Fruit fly (Drosophila melanogaster): Measurements from ENCODE around the gene toc.

toc gene

DNA sequence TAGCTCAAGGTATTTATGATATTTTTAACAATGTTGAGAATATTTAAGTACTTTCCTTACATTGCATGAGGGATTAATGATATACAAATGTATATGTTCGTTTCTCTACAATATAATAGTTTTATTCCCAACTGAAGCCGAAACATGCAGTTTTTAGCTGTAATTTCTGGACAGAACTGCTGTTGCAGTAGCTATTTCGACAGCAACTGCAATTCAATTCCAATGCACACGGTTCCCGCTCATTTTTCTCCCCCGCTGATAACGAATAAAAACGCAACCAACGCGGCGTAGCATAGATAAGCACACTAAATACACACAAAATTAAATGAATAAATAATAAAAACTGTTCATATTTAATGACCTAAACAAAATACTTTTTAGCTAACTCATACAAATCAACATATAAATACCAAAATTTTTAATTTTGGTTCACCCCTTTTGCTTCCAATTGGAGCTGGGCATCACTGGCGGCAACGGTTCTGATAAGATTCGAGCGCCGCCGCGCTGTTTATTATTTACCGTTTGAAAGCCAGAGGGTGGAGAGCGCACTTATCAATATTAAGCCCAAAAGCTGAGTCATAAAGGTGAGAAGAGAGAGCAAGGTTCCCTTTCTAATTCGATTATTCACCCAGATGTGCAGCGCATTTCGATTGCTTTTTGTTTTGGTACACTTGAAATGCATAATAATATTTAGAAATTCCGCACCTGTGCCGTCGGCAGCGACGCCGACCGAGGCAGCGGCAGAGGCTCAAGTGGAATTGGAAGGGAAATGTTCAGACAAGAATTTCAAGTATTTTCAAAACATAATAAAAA lies 13.9 kb upstream of the toc start (continued):
- TF ChIP-seq CG6813 (GFP tag; optimal IDR thresholded peaks at IDR 0.05) (peak; percentile 5), CG8281 (tag; optimal IDR thresholded peaks at IDR 0.05) (peak; percentile 46), zfh1 (GFP tag; IDR thresholded peaks at IDR 0.05) (no peak), CG4282 (GFP tag; optimal IDR thresholded peaks at IDR 0.05) (no peak), CG1233 (GFP tag; optimal IDR thresholded peaks at IDR 0.05) (no peak), croc (GFP tag; conservative IDR thresholded peaks at IDR 0.05) (no peak), row (GFP tag; IDR thresholded peaks at IDR 0.05) (peak; percentile 57), hbn (GFP tag; IDR thresholded peaks at IDR 0.05; ENCODE audit: partially characterized antibody) (no peak), Nf-YB (GFP tag; optimal IDR thresholded peaks at IDR 0.05) (peak; percentile 20), chif (GFP tag; optimal IDR thresholded peaks at IDR 0.05) (no peak), tin (GFP tag; optimal IDR thresholded peaks at IDR 0.05) (no peak), Adf1 (GFP tag; IDR thresholded peaks at IDR 0.05) (peak; percentile 90), bsh (GFP tag; optimal IDR thresholded peaks at IDR 0.05) (peak in 1 of 2 experiments; percentile 36), CG33557 (GFP tag; optimal IDR thresholded peaks at IDR 0.05) (peak; percentile 14), odd (GFP tag; optimal IDR thresholded peaks at IDR 0.05) (peak; percentile 28), CG16779 (GFP tag; IDR thresholded peaks at IDR 0.05) (no peak), CG3281 (GFP tag; optimal IDR thresholded peaks at IDR 0.05) (peak; percentile 19), Meics (GFP tag; optimal IDR thresholded peaks at IDR 0.05) (no peak), CG32532 (GFP tag; IDR thresholded peaks at IDR 0.05) (peak; percentile 44; the same call in 1 of the 2 replicates), CG9727 (GFP tag; optimal IDR thresholded peaks at IDR 0.05) (peak; percentile 22), unc-4 (GFP tag; IDR thresholded peaks at IDR 0.05; ENCODE audit: partially characterized antibody) (no peak), CG15514 (GFP tag; optimal IDR thresholded peaks at IDR 0.05) (peak; percentile 54), Rx (GFP tag; IDR thresholded peaks at IDR 0.05) (no peak), CG18599 (GFP tag; optimal IDR thresholded peaks at IDR 0.05) (peak; percentile 16), ap (GFP tag; IDR thresholded peaks at IDR 0.05) (0 out of 2 replicates have a peak, but pooled peaks have one; percentile 5), lilli (GFP tag; optimal IDR thresholded peaks at IDR 0.05) (peak; percentile 19), ken (GFP tag; IDR thresholded peaks at IDR 0.05) (0 out of 3 replicates have a peak, but pooled peaks have one; percentile 17), CG34376 (GFP tag; optimal IDR thresholded peaks at IDR 0.05) (peak; percentile 66), CG11723 (GFP tag; optimal IDR thresholded peaks at IDR 0.05) (no peak), CG13287 (GFP tag; IDR thresholded peaks at IDR 0.05; ENCODE audit: partially characterized antibody) (peak; percentile 52), CG6791 (GFP tag; IDR thresholded peaks at IDR 0.05; ENCODE audit: partially characterized antibody) (no peak), CG7839 (tag; optimal IDR thresholded peaks at IDR 0.05) (peak; percentile 9), Xrp1 (GFP tag; IDR thresholded peaks at IDR 0.05) (peak; percentile 22; the same call in 1 of the 2 replicates), Sry-β (GFP tag; optimal IDR thresholded peaks at IDR 0.05) (peak; percentile 92), bowl (GFP tag; IDR thresholded peaks at IDR 0.05) (no peak), CG4730 (GFP tag; IDR thresholded peaks at IDR 0.05) (no peak), chm (GFP tag; IDR thresholded peaks at IDR 0.05) (0 out of 2 replicates have a peak, but pooled peaks have one; percentile 49), CG8290 (GFP tag; optimal IDR thresholded peaks at IDR 0.05) (no peak), CG8290 (tag; optimal IDR thresholded peaks at IDR 0.05) (peak in 1 of 2 experiments; percentile 5), CG18764 (GFP tag; optimal IDR thresholded peaks at IDR 0.05) (no peak), mld (GFP tag; IDR thresholded peaks at IDR 0.05; ENCODE audit: partially characterized antibody) (no peak), CG14710 (tag; optimal IDR thresholded peaks at IDR 0.05) (peak; percentile 45), gem (tag; optimal IDR thresholded peaks at IDR 0.05) (peak; percentile 35), inv (GFP tag; IDR thresholded peaks at IDR 0.05; ENCODE audit: partially characterized antibody) (peak; percentile 22; the same call in 1 of the 2 replicates), Hand (GFP tag; optimal IDR thresholded peaks at IDR 0.05) (peak; percentile 26), CG11504 (tag; optimal IDR thresholded peaks at IDR 0.05) (peak; percentile 26), MESR4 (GFP tag; optimal IDR thresholded peaks at IDR 0.05) (no peak), H2.0 (GFP tag; IDR thresholded peaks at IDR 0.05) (peak; percentile 42; the same call in 1 of the 2 replicates)
